Worm (Caenorhabditis elegans): ENCODE measurements around the gene ZK1067.3.

DNA sequence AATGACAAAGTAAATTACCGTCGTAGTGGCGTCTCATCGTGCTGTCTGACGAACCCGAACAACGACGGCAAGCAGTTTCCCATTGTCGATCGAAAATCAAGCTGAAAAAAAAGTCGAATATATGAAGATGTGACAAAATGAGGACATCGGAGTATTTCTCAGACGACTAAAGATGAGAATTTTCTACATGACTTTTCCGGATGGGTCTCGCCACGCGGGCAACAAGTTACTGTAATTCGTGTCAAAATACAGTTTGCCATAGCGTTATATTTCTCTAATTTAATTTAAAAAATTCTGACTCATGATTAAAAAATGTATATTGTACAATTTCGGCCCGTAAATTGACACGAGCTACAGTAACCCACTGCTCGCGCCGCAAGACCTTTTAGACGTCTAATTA is 49.9 kb downstream of the ZK1067.3 start, which contains the start of gene C01G6.4:
- TF ChIP-seq flh-1 (GFP tag; optimal IDR thresholded peaks at IDR 0.05) (no peak), lin-13 (tag; optimal IDR thresholded peaks at IDR 0.05) (no peak), ceh-43 (GFP tag; optimal IDR thresholded peaks at IDR 0.05) (no peak), nhr-76 (tag; optimal IDR thresholded peaks at IDR 0.05) (no peak), unc-62 (GFP tag; optimal IDR thresholded peaks at IDR 0.05) (no peak), ztf-11 (tag; optimal IDR thresholded peaks at IDR 0.05) (no peak), nhr-28 (tag; optimal IDR thresholded peaks at IDR 0.05) (no peak), lsy-2 (tag; optimal IDR thresholded peaks at IDR 0.05) (no peak), mab-5 (tag; optimal IDR thresholded peaks at IDR 0.05) (no peak), sptf-1 (tag; optimal IDR thresholded peaks at IDR 0.05) (no peak), sem-2 (GFP tag; optimal IDR thresholded peaks at IDR 0.05) (no peak), snpc-4 (tag; optimal IDR thresholded peaks at IDR 0.05) (no peak), elt-3 (tag; optimal IDR thresholded peaks at IDR 0.05) (no peak)
